Fruit fly (Drosophila melanogaster) whole organism, embryonic: ENCODE results near the gene CG42538.
A peak's percentile ranks its signal among the peaks of the same experiment; 100 is the strongest.

Experiments used
- Bgb ChIP-seq: fragments of 200-800 bp; sonication (Bioruptor generic); IDR thresholded peaks from 2 replicates; pipeline ENCODE4 v1.3.6; 2022; ENCODE audit warnings: missing biosample characterization, missing genetic modification characterization; ENCODE audit not compliant: partially characterized antibody
- Blimp-1 ChIP-seq: fragments of 200-800 bp; sonication (Bioruptor generic); optimal IDR thresholded peaks from 3 replicates; lab custom pipeline; 2018; ENCODE audit warnings: missing biosample characterization, missing genetic modification characterization, mild to moderate bottlenecking, moderate library complexity, missing genetic modification reagents
- BtbVII ChIP-seq: fragments of 200-800 bp; sonication (Bioruptor generic); optimal IDR thresholded peaks from 3 replicates; lab custom pipeline; 2017; ENCODE audit warnings: missing biosample characterization, mild to moderate bottlenecking, missing genetic modification characterization
- CG11085 ChIP-seq: fragments of 200-800 bp; sonication (Bioruptor generic); IDR thresholded peaks from 2 replicates; pipeline ENCODE4 v1.3.6; 2022; ENCODE audit warnings: missing biosample characterization, missing genetic modification characterization
- CG12744 ChIP-seq: fragments of 200-800 bp; sonication (Bioruptor generic); optimal IDR thresholded peaks from 2 replicates; lab custom pipeline; 2016; ENCODE audit warnings: missing biosample characterization, missing genetic modification characterization
- CG13296 ChIP-seq: fragments of 200-800 bp; sonication (Bioruptor generic); optimal IDR thresholded peaks from 3 replicates; lab custom pipeline; 2018; ENCODE audit warnings: missing biosample characterization, mild to moderate bottlenecking, missing genetic modification characterization
- CG13624 ChIP-seq: fragments of 200-800 bp; sonication (Bioruptor generic); optimal IDR thresholded peaks from 2 replicates; lab custom pipeline; 2016; ENCODE audit warnings: missing biosample characterization, missing genetic modification characterization
- CG14014 ChIP-seq: fragments of 200-800 bp; sonication (Bioruptor generic); IDR thresholded peaks from 2 replicates; pipeline ENCODE4 v1.3.6; 2022; ENCODE audit warnings: missing biosample characterization, missing genetic modification characterization
- CG14050 ChIP-seq: fragments of 200-800 bp; sonication (Bioruptor generic); IDR thresholded peaks from 3 replicates; pipeline ENCODE4 v1.3.6; 2022; ENCODE audit warnings: missing biosample characterization, missing genetic modification characterization
- CG15696 ChIP-seq: fragments of 200-800 bp; sonication (Bioruptor generic); optimal IDR thresholded peaks from 2 replicates; lab custom pipeline; 2019; ENCODE audit warnings: missing biosample characterization, mild to moderate bottlenecking, missing genetic modification characterization, moderate library complexity
- CG17359 ChIP-seq: fragments of 200-800 bp; sonication (Bioruptor generic); optimal IDR thresholded peaks from 3 replicates; lab custom pipeline; 2018; ENCODE audit warnings: missing biosample characterization, mild to moderate bottlenecking, missing genetic modification characterization, moderate library complexity
- CG2116 ChIP-seq: fragments of 200-800 bp; sonication (Bioruptor generic); optimal IDR thresholded peaks from 3 replicates; lab custom pipeline; 2018; ENCODE audit warnings: missing biosample characterization, mild to moderate bottlenecking, missing genetic modification characterization
- CG3065 ChIP-seq: fragments of 200-800 bp; sonication (Bioruptor generic); optimal IDR thresholded peaks from 2 replicates; lab custom pipeline; 2016; ENCODE audit warnings: missing biosample characterization, missing genetic modification characterization
- CG31388 ChIP-seq: fragments of 200-800 bp; sonication (Bioruptor generic); optimal IDR thresholded peaks from 2 replicates; lab custom pipeline; 2016; ENCODE audit warnings: missing biosample characterization, missing genetic modification characterization
- CG5953 ChIP-seq: fragments of 200-800 bp; sonication (Bioruptor generic); IDR thresholded peaks from 2 replicates; pipeline ENCODE4 v1.3.6; 2022; ENCODE audit warnings: missing biosample characterization, missing genetic modification characterization
- CG7556 ChIP-seq: fragments of 200-800 bp; sonication (Bioruptor generic); optimal IDR thresholded peaks from 2 replicates; lab custom pipeline; 2017; ENCODE audit warnings: missing biosample characterization, mild to moderate bottlenecking, missing genetic modification characterization
- CG7745 ChIP-seq: fragments of 200-800 bp; sonication (Bioruptor generic); optimal IDR thresholded peaks from 2 replicates; lab custom pipeline; 2018; ENCODE audit warnings: missing biosample characterization, mild to moderate bottlenecking, missing genetic modification characterization, moderate library complexity
- CG8089 ChIP-seq: fragments of 200-800 bp; sonication (Bioruptor generic); optimal IDR thresholded peaks from 3 replicates; lab custom pipeline; 2016; ENCODE audit warnings: missing biosample characterization, missing genetic modification characterization
- CG9437 ChIP-seq: fragments of 200-800 bp; sonication (Bioruptor generic); optimal IDR thresholded peaks from 2 replicates; lab custom pipeline; 2018; ENCODE audit warnings: missing biosample characterization, mild to moderate bottlenecking, missing genetic modification characterization
- CG9817 ChIP-seq: fragments of 200-800 bp; sonication (Bioruptor generic); optimal IDR thresholded peaks from 2 replicates; lab custom pipeline; 2018; ENCODE audit warnings: missing biosample characterization, mild to moderate bottlenecking, missing genetic modification characterization, moderate library complexity
- E2f2 ChIP-seq: fragments of 200-800 bp; sonication (Bioruptor generic); IDR thresholded peaks from 2 replicates; pipeline ENCODE4 v1.3.6; 2022; ENCODE audit warnings: missing biosample characterization, missing genetic modification characterization
- Ets65A ChIP-seq: fragments of 200-800 bp; sonication (Bioruptor generic); peaks from one replicate; lab custom pipeline; 2016; ENCODE audit warnings: missing biosample characterization, missing genetic modification characterization
- Ets97D ChIP-seq: fragments of 200-800 bp; sonication (Bioruptor generic); optimal IDR thresholded peaks from 3 replicates; lab custom pipeline; 2016; ENCODE audit warnings: missing biosample characterization, missing genetic modification characterization
- H2.0 ChIP-seq: fragments of 200-800 bp; sonication (Bioruptor generic); IDR thresholded peaks from 2 replicates; pipeline ENCODE4 v1.3.6; 2022; ENCODE audit warnings: missing biosample characterization, missing genetic modification characterization
- HLH3B ChIP-seq: fragments of 200-800 bp; sonication (Bioruptor generic); IDR thresholded peaks from 2 replicates; pipeline ENCODE4 v1.3.6; 2022; ENCODE audit warnings: missing biosample characterization, missing genetic modification characterization
- HmgD ChIP-seq: fragments of 200-800 bp; sonication (Bioruptor generic); optimal IDR thresholded peaks from 3 replicates; lab custom pipeline; 2016; ENCODE audit warnings: missing biosample characterization, missing genetic modification characterization
- Kr ChIP-seq: fragments of 200-800 bp; sonication (Bioruptor generic); optimal IDR thresholded peaks from 2 replicates; lab custom pipeline; 2017; ENCODE audit warnings: missing biosample characterization, mild to moderate bottlenecking, missing genetic modification characterization
- Lim3 ChIP-seq: fragments of 200-800 bp; sonication (Bioruptor generic); IDR thresholded peaks from 2 replicates; pipeline ENCODE4 v1.3.6; 2022; ENCODE audit warnings: missing biosample characterization, missing genetic modification characterization
- Mes4 ChIP-seq: fragments of 200-800 bp; sonication (Bioruptor generic); optimal IDR thresholded peaks from 2 replicates; lab custom pipeline; 2016; ENCODE audit warnings: missing biosample characterization, missing genetic modification characterization
- Oli ChIP-seq: fragments of 200-800 bp; sonication (Bioruptor generic); optimal IDR thresholded peaks from 2 replicates; lab custom pipeline; 2018; ENCODE audit warnings: missing biosample characterization, mild to moderate bottlenecking, missing genetic modification characterization, moderate library complexity
- TFAM ChIP-seq: fragments of 200-800 bp; sonication (Bioruptor generic); optimal IDR thresholded peaks from 2 replicates; lab custom pipeline; 2017; ENCODE audit warnings: missing biosample characterization, missing genetic modification characterization, inconsistent platforms
- bcd ChIP-seq: fragments of 200-800 bp; sonication (Bioruptor generic); optimal IDR thresholded peaks from 2 replicates; lab custom pipeline; 2017; ENCODE audit warnings: missing biosample characterization, mild to moderate bottlenecking, missing genetic modification characterization
- bigmax ChIP-seq: fragments of 200-800 bp; sonication (Bioruptor generic); optimal IDR thresholded peaks from 2 replicates; lab custom pipeline; 2018; ENCODE audit warnings: missing biosample characterization, mild to moderate bottlenecking, missing genetic modification characterization
- btn ChIP-seq: fragments of 200-800 bp; sonication (Bioruptor generic); optimal IDR thresholded peaks from 2 replicates; lab custom pipeline; 2016; ENCODE audit warnings: missing biosample characterization, missing genetic modification characterization
- cad ChIP-seq: fragments of >200 bp; optimal IDR thresholded peaks from 2 replicates; lab custom pipeline; 2017; ENCODE audit warnings: missing biosample characterization, missing genetic modification characterization
- cato ChIP-seq: fragments of 200-800 bp; sonication (Bioruptor generic); optimal IDR thresholded peaks from 2 replicates; lab custom pipeline; 2016; ENCODE audit warnings: missing biosample characterization, missing genetic modification characterization, borderline replicate concordance
- dmrt99B ChIP-seq: fragments of 200-800 bp; sonication (Bioruptor generic); optimal IDR thresholded peaks from 2 replicates; lab custom pipeline; 2018; ENCODE audit warnings: missing biosample characterization, mild to moderate bottlenecking, missing genetic modification characterization, moderate library complexity
- fd64A ChIP-seq: fragments of 200-800 bp; sonication (Bioruptor generic); optimal IDR thresholded peaks from 3 replicates; lab custom pipeline; 2018; ENCODE audit warnings: missing biosample characterization, mild to moderate bottlenecking, missing genetic modification characterization
- ken ChIP-seq: fragments of 200-800 bp; sonication (Bioruptor generic); IDR thresholded peaks from 3 replicates; pipeline ENCODE4 v1.3.6; 2022; ENCODE audit warnings: missing biosample characterization, missing genetic modification characterization
- kni ChIP-seq: fragments of 200-800 bp; sonication (Bioruptor generic); optimal IDR thresholded peaks from 3 replicates; lab custom pipeline; 2017; ENCODE audit warnings: mild to moderate bottlenecking, missing biosample characterization, missing genetic modification reagents, missing genetic modification characterization
- lab ChIP-seq: fragments of 200-800 bp; sonication (Bioruptor generic); optimal IDR thresholded peaks from 3 replicates; lab custom pipeline; 2017; ENCODE audit warnings: missing biosample characterization, missing genetic modification characterization, mild to moderate bottlenecking, moderate library complexity, missing genetic modification reagents
- lbe ChIP-seq: fragments of 200-800 bp; sonication (Bioruptor generic); optimal IDR thresholded peaks from 2 replicates; lab custom pipeline; 2016; ENCODE audit warnings: missing biosample characterization, mild to moderate bottlenecking, missing genetic modification characterization
- nmo ChIP-seq: fragments of 200-800 bp; sonication (Bioruptor generic); optimal IDR thresholded peaks from 2 replicates; lab custom pipeline; 2018; ENCODE audit warnings: missing biosample characterization, mild to moderate bottlenecking, missing genetic modification characterization, moderate library complexity
- pan ChIP-seq, 4 experiments: fragments of >200 bp in 3 of 4; fragments of 200-800 bp in 1 of 4; sonication (Bioruptor generic) in 1 of 4; optimal IDR thresholded peaks in 3 of 4; IDR thresholded peaks in 1 of 4; 2 replicates each; pipeline versions ENCODE4 v1.3.6 to Lab custom; 2017 to 2022; ENCODE audit warnings: missing biosample characterization in 2 of 4, missing genetic modification characterization in 2 of 4, mixed read lengths in 1 of 4
- pfk ChIP-seq: fragments of 200-800 bp; sonication (Bioruptor generic); optimal IDR thresholded peaks from 2 replicates; lab custom pipeline; 2018; ENCODE audit warnings: missing biosample characterization, mild to moderate bottlenecking, missing genetic modification characterization, moderate library complexity
- pzg ChIP-seq: fragments of 200-800 bp; sonication (Bioruptor generic); optimal IDR thresholded peaks from 3 replicates; lab custom pipeline; 2018; ENCODE audit warnings: missing biosample characterization, mild to moderate bottlenecking, missing genetic modification characterization, moderate library complexity
- row ChIP-seq: fragments of 200-800 bp; sonication (Bioruptor generic); IDR thresholded peaks from 3 replicates; pipeline ENCODE4 v1.3.6; 2022; ENCODE audit warnings: missing biosample characterization, missing genetic modification characterization
- scrt ChIP-seq: fragments of 200-800 bp; sonication (Bioruptor generic); optimal IDR thresholded peaks from 2 replicates; lab custom pipeline; 2018; ENCODE audit warnings: missing biosample characterization, mild to moderate bottlenecking, missing genetic modification characterization, moderate library complexity
- sens ChIP-seq: fragments of 200-800 bp; sonication (Bioruptor generic); peaks from one replicate; lab custom pipeline; 2016; ENCODE audit warnings: missing biosample characterization, missing genetic modification characterization
- wor ChIP-seq: fragments of 200-800 bp; sonication (Bioruptor generic); IDR thresholded peaks from 2 replicates; pipeline ENCODE4 v1.3.6; 2022; ENCODE audit warnings: missing biosample characterization, missing genetic modification characterization

Gene CG42538

dm6 chr3L:16027163-16027633 is 7.1 kb upstream of the CG42538 start (continued):
- peak; percentile 13 for TF ChIP-seq scrt (GFP tag; lab: Kevin White, UChicago)
- TF ChIP-seq CG8089 (GFP tag; lab: Kevin White, UChicago) = peak; percentile 27
- TF ChIP-seq CG3065 (GFP tag; lab: Kevin White, UChicago) = no peak
- peak; percentile 53 for TF ChIP-seq Blimp-1 (GFP tag; lab: Kevin White, UChicago)
- TF ChIP-seq btn (GFP tag; lab: Kevin White, UChicago) = peak; percentile 20
- no peak for TF ChIP-seq Lim3 (GFP tag; lab: Robert Waterston, UW)
- TF ChIP-seq row (GFP tag; lab: Robert Waterston, UW) = peak; percentile 42; the same call in 2 of the 3 replicates
- no peak for TF ChIP-seq Mes4 (GFP tag; lab: Kevin White, UChicago)
- TF ChIP-seq CG13624 (GFP tag; lab: Kevin White, UChicago) = no peak
- no peak for TF ChIP-seq CG7556 (GFP tag; lab: Kevin White, UChicago)
- TF ChIP-seq CG14014 (GFP tag; lab: Robert Waterston, UW) = peak; percentile 31
- peak; percentile 70 for TF ChIP-seq Kr (GFP tag; lab: Kevin White, UChicago)
- TF ChIP-seq CG12744 (GFP tag; lab: Kevin White, UChicago) = no peak
- no peak for TF ChIP-seq bigmax (GFP tag; lab: Kevin White, UChicago)
- peak; percentile 74 for TF ChIP-seq CG15696
- peak; percentile 26 for TF ChIP-seq Ets97D
- no peak for TF ChIP-seq Oli (tag; lab: Kevin White, UChicago)
- TF ChIP-seq E2f2 (GFP tag; lab: Robert Waterston, UW) = 0 out of 2 replicates have a peak, but pooled peaks have one; percentile 11
- no peak for TF ChIP-seq H2.0 (GFP tag; lab: Robert Waterston, UW)
- peak; percentile 50; the same call in 1 of the 2 replicates for TF ChIP-seq HLH3B (GFP tag; lab: Robert Waterston, UW)
- TF ChIP-seq kni (GFP tag; lab: Kevin White, UChicago) = peak; percentile 87
- TF ChIP-seq CG7745 (tag; lab: Kevin White, UChicago) = no peak
- TF ChIP-seq CG13296 = peak; percentile 44
- TF ChIP-seq ken (GFP tag; lab: Robert Waterston, UW) = no peak
- no peak for TF ChIP-seq cato
- TF ChIP-seq pan (optimal IDR thresholded peaks at IDR 0.05; lab: Kevin White, UChicago) = peak in 1 of 2 experiments; percentile 20
- TF ChIP-seq pan (GFP tag; optimal IDR thresholded peaks at IDR 0.05 in 1 of 2, IDR thresholded peaks at IDR 0.05 in 1 of 2) = peak in 1 of 2 experiments; percentile 73
- no peak for TF ChIP-seq wor (GFP tag; lab: Robert Waterston, UW)
- peak; percentile 48 for TF ChIP-seq CG17359 (tag; lab: Kevin White, UChicago)
- TF ChIP-seq BtbVII (GFP tag; lab: Kevin White, UChicago) = peak; percentile 63
- no peak for TF ChIP-seq TFAM (GFP tag; lab: Kevin White, UChicago)
- peak; percentile 29 for TF ChIP-seq CG2116
- TF ChIP-seq HmgD (GFP tag; lab: Kevin White, UChicago) = no peak
- no peak for TF ChIP-seq CG11085 (GFP tag; lab: Robert Waterston, UW)
- no peak for TF ChIP-seq Bgb
- TF ChIP-seq Ets65A = peak; percentile 79
- peak; percentile 71 for TF ChIP-seq lab
- TF ChIP-seq cad (GFP tag; lab: Kevin White, UChicago) = no peak
- TF ChIP-seq fd64A (GFP tag; lab: Kevin White, UChicago) = peak; percentile 80
- TF ChIP-seq nmo (GFP tag; lab: Kevin White, UChicago) = peak; percentile 0
- TF ChIP-seq CG5953 (GFP tag; lab: Robert Waterston, UW) = no peak
- no peak for TF ChIP-seq CG9437 (GFP tag; lab: Kevin White, UChicago)
- no peak for TF ChIP-seq CG31388 (GFP tag; lab: Kevin White, UChicago)
- TF ChIP-seq lbe = no peak
- no peak for TF ChIP-seq pzg
- no peak for TF ChIP-seq pfk (GFP tag; lab: Kevin White, UChicago)
- peak; percentile 95 for TF ChIP-seq sens (GFP tag; lab: Kevin White, UChicago)
- no peak for TF ChIP-seq CG9817 (tag; lab: Kevin White, UChicago)
- TF ChIP-seq dmrt99B (tag; lab: Kevin White, UChicago) = peak; percentile 55
- TF ChIP-seq CG14050 (GFP tag; lab: Robert Waterston, UW) = 0 out of 3 replicates have a peak, but pooled peaks have one; percentile 14
- peak; percentile 51 for TF ChIP-seq bcd (GFP tag; lab: Kevin White, UChicago)
